Worm (Caenorhabditis elegans) whole organism, dauer: Measurements from ENCODE around the gene bus-8B.

Source experiments
- unc-62 ChIP-seq: sonication (generic microtip); optimal IDR thresholded peaks from 2 replicates; lab custom pipeline; 2017; ENCODE audit warnings: missing biosample characterization, missing genetic modification reagents, missing genetic modification characterization

The bus-8B gene

DNA sequence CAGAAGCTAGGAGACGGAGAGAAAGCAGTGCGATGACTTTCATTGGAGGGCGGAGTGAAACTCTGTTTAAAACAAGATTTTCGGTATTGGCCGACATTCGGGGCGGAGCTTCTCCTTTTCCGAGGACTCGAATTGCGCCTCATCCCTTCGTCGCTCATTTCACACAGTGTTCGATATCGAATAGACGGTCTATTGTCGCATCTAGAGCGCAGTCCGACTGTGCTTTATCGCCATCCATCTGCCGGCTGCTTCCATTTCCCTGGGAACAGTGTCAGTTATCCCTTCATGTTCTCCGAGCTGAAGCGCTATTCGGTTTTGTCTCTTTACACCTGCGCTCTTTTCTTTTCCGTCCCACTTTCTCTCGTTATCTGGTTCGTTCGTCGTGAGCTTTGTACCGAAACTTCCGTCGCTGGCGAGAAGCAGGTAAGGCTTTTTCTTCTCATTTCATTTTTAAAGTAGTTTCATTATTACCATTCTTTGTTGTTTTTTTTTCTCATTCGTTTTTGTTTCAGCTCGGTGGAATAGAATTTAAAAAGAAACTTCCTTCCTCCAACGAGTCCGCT lies at the start of gene bus-8B, which contains the start of gene bus-8A:
Gene bus-8B, plus strand, starts transcription at position 513 of the 563 bp plus-strand sequence.
Gene bus-8A, plus strand, starts transcription at position 96 of the 563 bp plus-strand sequence.
- TF ChIP-seq unc-62, result no peak

DNA sequence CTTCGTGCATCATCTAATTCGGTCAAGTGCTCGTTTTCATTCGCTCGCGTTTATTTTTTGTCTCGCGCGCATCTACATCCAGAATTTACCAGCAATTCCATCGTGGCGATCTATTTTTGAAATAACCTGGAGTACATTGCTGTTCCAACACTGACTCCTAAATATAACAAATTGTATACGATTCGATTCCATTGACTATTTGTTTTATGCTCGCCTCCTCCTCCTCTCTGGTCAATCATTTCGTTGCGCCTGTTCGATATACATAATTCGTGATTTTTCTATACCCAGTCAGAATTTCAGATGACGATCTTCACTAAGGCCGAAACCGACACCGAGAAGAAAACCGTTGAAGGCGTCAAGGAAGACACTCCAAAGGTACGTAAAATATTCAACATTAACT lies 48.3 kb upstream of the bus-8B start, which contains the start of gene itm-2:
Gene itm-2, plus strand, starts transcription at position 301 of the 400 bp plus-strand sequence.
- TF ChIP-seq unc-62, result no peak

DNA sequence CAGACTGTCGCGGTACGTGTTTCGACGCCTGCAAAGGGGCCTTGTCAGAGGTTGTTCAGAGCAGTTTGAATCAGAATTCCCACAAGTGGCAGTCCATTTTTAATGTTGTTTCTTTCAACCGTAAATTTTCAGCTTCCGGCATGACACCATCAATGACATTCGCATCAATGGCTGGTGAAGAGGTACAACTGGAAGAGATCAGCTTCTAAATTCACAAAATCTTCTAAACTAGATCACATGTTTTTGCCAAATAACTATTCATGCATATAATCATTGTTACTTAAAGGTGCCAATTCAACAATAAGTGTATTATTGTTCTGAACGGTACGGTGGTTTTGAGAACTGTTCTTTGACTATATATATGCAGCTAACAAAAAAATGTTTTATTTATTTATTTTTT lies 45.8 kb upstream of the bus-8B start:
- no peak for TF ChIP-seq unc-62

DNA sequence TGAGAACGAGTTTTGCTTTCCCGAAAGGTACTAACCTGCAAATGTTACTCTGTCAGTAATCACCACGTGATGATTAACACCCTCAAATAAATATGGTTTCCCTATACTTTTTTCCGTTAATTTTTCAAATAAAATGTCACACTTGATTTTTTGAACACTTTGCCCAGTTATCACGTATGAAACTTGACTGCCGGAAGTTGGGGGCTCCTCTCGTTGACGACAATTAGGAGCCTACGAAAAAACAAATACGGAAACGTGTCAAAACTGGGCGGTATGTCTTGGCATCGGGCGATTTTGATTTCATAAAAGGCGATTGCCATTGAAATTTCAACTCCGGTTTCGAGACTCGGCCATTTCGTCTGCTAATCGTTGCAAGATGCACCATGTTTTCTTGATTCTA lies 45.2 kb upstream of the bus-8B start, which contains the start of gene C25F6.8:
Gene C25F6.8, plus strand, starts transcription at position 301 of the 400 bp plus-strand sequence.
- TF ChIP-seq unc-62, result no peak

DNA sequence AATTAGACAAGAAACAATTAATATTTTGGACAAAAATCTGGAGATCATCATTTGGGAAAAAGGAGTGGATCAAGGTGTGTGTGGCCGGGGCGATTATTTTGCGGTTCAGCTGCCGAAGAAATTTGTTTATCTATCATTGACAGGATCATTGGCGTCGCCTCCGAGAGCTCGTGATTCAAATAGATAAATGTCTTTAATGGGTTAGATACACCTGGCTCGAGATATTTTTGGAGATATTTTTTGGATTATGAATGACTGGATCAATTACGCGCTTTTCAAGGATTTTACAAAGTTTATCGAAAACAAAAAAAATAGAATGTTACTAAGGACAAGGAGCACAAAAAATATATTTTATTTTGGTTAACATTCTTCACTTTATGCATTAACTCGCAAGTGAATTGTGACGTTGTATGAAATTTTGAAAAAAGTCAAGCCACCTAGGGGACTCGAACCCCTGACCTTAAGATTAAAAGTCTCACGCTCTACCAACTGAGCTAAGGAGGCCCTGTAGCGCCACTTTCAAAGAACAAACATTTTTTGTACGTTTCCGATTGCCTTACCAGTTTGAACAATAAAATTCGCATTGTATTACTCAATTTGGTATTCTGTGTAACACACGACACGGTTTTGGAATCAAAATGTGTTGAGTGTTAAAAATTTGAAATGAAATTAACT lies 42.2 kb upstream of the bus-8B start, which contains the start of gene C25F6.6:
Gene C25F6.6, minus strand, starts transcription at position 51 of the 675 bp plus-strand sequence.
- no peak for TF ChIP-seq unc-62

DNA sequence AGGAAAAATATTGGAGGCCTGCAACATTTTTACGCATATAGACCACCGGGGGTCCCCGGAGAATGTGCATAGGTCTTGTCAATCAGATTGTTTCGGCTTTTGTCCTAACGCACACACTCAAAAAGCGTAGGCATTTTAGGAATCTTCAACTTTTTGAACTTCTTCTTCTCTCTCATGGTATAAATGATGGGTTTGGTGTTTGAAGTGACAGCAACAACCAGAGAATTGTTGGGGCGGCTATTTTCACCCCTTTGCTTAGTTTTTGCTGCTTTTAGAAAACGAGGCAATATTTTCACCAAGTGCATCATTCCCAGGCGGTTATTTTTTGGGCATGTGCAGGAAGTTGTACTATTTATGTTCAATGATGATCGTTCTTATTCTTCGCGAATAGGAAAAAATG lies 41.4 kb upstream of the bus-8B start:
- no peak for TF ChIP-seq unc-62

DNA sequence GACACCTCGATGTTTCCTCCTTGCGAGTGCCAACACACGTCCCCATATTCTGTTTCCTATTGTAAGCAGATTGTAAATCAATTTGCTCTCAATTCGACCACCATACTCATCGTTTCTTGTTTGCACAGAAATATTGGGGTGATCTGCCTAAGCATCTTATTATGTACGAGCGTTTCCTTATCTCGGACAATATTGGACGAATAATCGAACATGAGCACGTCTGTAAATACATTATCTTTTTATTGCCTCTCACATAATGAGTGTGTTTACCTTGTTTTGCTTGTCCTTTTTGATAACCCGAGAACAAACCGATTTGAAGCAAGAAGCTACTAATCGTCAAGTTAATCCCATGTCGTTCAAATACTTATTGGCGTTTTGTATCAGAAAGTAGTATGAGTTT lies 38.0 kb upstream of the bus-8B start:
- no peak for TF ChIP-seq unc-62

DNA sequence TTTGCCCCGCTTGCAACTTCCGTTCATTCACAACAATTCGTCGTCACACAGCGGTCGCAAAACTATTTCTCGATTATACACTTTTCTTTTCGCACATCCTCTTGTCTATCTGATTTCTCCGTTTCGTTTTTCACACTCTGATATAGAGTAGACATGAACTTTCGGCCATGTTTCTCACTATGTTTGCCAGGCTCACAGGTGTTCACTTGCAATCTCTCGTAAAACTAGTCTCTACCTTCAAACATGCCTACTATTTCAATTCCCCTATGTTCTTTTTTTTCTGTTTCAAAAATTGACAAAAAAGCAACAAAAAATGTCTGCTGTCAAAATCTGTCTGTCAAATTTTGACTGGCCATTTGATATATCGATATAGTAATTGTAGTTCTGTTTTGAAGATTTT lies 35.9 kb upstream of the bus-8B start:
- no peak for TF ChIP-seq unc-62

DNA sequence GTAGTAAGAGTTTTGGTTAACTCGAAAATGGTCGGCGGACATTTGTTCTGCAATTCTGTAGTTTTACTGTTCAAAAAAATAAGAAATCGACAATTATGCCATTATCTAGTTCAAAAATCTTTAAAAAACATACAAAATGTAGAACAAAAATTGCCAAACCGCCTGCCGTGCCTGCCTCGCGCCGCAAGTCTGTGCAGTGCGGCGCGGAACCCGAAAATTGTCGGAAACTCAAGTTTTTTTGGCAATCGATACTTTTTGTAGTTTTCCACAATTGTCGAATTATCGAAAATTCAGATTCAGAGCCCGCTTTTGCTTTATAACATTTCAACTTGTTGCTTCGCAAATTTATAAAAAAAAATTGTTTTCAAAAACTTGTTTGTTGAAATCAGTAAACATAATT lies 35.1 kb upstream of the bus-8B start:
- TF ChIP-seq unc-62, result no peak

DNA sequence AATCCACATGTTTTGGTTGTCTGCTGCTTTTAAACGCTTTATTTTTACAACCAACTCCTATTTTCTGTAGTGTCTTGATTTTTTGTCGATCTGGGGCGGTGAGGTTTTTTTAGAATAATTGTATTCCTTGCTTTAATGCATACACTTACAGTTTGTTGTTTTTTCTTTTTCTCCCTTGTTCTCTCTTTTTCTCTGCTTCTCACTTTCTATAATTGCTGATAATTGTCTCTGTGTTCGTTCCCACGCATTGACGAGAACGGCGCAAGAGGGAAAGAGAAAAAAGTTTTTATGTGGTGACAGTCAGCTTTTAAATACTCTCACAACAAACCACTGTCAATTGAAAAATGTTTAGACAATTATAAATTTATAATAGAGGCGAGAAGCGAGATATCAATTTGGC lies 34.4 kb upstream of the bus-8B start:
- no peak for TF ChIP-seq unc-62

DNA sequence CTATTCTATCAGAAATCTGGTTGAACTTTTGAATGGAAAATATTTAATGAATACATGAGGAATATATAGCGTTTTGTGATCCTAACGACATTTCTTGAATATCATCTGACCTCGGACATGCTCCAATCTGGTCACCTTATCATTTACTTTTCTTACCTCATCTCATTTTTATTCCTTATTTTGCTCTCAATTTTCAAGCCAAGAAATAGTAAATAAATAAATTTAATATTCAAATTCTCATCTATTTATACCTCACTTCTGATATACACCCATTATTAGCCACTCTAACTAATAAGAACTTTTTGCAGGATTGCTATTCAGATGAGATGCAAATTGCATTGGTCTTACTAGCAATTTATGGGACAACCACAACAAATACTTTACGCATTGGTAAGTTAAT lies 32.2 kb upstream of the bus-8B start, which contains the start of gene ddr-1:
Gene ddr-1, plus strand, starts transcription at position 301 of the 400 bp plus-strand sequence.
- TF ChIP-seq unc-62, result no peak

DNA sequence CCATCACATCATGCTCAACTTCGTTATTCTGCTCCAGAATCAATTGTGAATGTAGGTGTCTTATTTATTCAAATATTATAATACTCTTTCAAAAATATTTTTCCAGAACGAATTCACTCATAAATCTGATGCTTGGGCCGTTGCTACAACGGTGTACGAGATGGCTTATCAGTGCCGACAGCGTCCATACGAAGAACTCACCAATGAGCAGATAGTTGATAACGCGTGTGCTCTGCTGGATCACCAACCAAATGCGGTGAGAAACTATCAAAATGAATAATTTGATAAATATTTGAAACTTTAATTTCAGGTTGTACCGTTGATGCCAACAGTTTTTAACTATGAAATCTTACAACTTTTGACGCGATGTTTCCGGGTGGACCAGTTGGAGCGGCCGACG lies 27.5 kb upstream of the bus-8B start:
- TF ChIP-seq unc-62, result no peak

DNA sequence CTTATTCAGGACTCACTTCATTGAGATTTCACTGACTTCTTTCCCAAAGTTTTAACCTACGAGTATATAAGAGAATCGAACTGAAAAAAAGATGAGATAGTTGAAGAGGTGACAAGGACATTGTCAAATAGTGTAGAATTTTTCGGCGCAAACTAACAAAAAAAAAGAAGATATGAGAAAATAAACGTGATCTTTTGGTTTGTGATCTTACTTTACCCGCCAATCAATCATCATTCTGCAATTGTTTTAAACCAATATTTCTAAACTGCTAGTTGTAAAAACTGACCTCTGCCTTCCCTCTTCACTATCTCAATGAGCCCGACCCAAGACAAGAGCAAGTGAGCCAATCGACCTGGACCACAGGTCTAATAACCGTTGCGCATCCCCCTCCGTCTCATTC lies 27.0 kb upstream of the bus-8B start:
- no peak for TF ChIP-seq unc-62

DNA sequence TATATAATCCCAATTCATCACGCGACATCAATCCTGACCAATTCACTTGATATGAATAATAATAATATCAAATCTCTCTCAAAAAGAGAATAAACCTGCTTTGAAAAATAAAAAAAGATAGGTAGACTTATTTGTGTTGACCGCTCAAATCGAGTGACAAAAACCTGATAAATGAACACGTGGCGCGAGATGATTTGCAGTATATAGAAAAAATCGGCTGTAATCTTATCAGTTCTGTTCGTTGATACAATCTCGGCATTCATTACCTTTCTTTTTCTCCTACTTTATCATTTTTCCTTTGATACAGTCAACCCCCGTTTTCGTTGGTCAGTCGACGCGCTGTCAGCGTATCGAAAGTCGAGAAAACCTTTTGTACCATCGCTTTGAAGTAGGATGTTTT lies 25.8 kb upstream of the bus-8B start:
- TF ChIP-seq unc-62, result no peak

DNA sequence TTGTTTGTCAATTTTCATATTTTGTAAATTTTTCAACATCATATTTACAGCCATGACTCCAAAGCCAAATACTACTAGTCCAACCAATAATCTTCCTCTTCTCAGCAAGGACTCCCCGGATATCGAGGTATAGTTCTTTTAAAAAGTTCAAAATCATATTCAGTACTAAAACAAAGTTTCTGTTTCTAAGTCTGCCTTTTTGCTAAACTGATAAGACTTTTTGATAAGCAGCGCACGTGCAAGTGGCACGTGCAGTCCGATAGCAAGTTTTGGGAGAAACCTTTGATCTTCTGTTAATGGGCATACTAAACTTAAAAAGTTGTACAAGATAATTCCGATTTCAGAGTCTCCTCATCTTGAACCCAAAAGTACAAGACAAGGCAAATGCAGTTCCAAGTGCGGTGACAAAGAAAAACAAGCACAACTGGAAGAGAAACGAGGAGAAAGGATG lies 25.3 kb upstream of the bus-8B start, which contains the start of gene dpyd-1:
Gene dpyd-1, plus strand, starts transcription at position 51 of the 451 bp plus-strand sequence.
- TF ChIP-seq unc-62, result no peak

DNA sequence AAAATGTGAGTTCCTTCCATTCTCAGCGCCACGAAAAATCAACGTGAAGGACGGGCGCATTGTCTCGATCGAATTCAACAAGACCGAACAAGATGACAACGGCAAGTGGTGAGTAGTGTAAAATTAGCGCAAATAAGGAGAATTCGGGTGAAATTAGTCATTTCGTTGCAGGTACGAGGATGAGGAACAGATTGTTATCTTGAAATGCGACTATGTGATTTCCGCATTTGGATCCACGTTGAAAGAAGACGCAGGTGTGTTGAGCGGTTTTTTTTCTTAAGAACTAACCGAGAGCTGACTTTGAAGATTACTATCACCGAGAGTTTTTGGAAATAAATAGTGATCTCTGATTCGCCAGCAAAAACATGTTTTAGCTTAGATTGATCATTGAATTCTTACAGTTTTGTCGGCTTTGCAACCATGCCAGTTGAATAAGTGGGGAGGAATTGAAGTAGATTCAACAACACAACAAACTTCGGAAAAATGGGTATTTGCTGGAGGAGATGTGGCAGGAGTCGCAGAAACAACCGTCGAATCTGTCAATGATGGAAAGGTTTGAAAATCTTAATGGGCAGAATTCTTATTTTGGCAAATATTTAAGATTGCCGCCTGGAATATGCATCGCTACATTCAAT lies 22.9 kb upstream of the bus-8B start:
- no peak for TF ChIP-seq unc-62

DNA sequence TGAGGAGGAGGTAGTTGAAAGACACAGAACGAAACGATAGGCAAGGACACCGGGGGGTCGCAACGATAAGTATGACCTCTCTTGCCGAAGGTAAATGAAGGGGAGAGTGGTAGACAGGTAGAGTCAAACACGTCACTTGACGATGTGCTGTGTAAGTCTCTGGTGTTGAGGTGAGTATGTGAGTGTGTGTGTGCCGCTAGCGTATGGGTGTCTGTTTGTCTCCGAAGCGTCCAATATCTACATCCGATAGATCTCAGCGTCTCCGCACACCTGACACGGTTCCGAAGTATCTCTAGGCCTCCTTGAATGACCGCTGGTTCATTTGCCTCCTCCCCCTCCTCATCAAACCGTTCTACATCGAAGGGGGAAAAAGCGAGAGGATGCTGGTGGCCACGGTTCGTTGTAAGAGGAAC lies 18.0 kb upstream of the bus-8B start:
- no peak for TF ChIP-seq unc-62

DNA sequence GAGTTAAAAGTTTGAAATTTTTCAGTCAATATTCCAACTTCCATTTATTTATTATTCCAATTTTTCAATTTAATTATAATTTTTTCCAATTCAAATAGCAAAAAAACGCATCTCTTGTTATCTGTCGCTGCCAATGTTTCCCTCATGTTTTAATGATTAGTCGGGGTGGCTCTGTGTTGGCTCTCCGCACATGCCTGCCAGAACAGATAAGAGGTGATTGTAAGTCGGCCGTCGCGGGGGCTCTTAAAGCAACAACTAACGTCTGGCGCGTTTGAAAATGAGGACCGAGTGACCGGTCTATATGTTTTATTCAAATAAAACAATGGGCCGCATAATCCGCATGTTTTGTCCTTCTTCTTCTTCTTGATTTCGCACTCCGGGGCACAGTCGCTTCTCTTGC lies 16.8 kb upstream of the bus-8B start:
- TF ChIP-seq unc-62, result no peak
